Worm (Caenorhabditis elegans): Measurements from ENCODE around the gene nipi-4.

The nipi-4 gene

ce11 chrV:7822655-7823054 lies 48.0 kb downstream of the nipi-4 start (continued):
- TF ChIP-seq ceh-43 (GFP tag; optimal IDR thresholded peaks at IDR 0.05) (no peak), mls-2 (tag; optimal IDR thresholded peaks at IDR 0.05) (no peak), nhr-28 (tag; optimal IDR thresholded peaks at IDR 0.05) (no peak)

ce11 chrV:7820270-7820669 lies 50.3 kb downstream of the nipi-4 start, which contains the start of gene lbp-4:
lbp-4 (plus strand) TSS chrV:7820578.
- TF ChIP-seq mep-1 (tag; optimal IDR thresholded peaks at IDR 0.05), result peak; percentile 32
- peak; percentile 20 for TF ChIP-seq lsy-2 (tag; optimal IDR thresholded peaks at IDR 0.05)
- TF ChIP-seq nhr-12 (tag; optimal IDR thresholded peaks at IDR 0.05), result no peak
- no peak for TF ChIP-seq pha-4 (tag; optimal IDR thresholded peaks at IDR 0.05)
- TF ChIP-seq ceh-83 (GFP tag; optimal IDR thresholded peaks at IDR 0.05), result no peak
- peak; percentile 43 for TF ChIP-seq nhr-237 (tag; optimal IDR thresholded peaks at IDR 0.05)
- peak; percentile 80 for TF ChIP-seq ces-1 (GFP tag; optimal IDR thresholded peaks at IDR 0.05)
- peak; percentile 61 for TF ChIP-seq ceh-43 (GFP tag; optimal IDR thresholded peaks at IDR 0.05)
- TF ChIP-seq lin-32 (GFP tag; optimal IDR thresholded peaks at IDR 0.05), result no peak

ce11 chrV:7819585-7819984 lies 51.0 kb downstream of the nipi-4 start:
- TF ChIP-seq ztf-11 (tag; optimal IDR thresholded peaks at IDR 0.05) (no peak), ces-1 (GFP tag; optimal IDR thresholded peaks at IDR 0.05) (peak; percentile 68)

Data from whole organism, mixed stage, embryonic.